Fruit fly (Drosophila melanogaster) whole organism, adult: ENCODE measurements around the gene CG33109.

Experiments used
- CG11617 ChIP-seq: fragments of 200-800 bp; sonication (Bioruptor generic); optimal IDR thresholded peaks from 2 replicates; lab custom pipeline; 2017; ENCODE audit warnings: mild to moderate bottlenecking, missing biosample characterization, missing genetic modification reagents, missing genetic modification characterization
- CG12768 ChIP-seq: fragments of 200-800 bp; sonication (Bioruptor generic); optimal IDR thresholded peaks from 2 replicates; lab custom pipeline; 2017; ENCODE audit warnings: missing biosample characterization, missing genetic modification characterization, mild to moderate bottlenecking, moderate library complexity, missing genetic modification reagents
- CG5204 ChIP-seq: fragments of 200-800 bp; sonication (Bioruptor generic); optimal IDR thresholded peaks from 2 replicates; lab custom pipeline; 2016; ENCODE audit warnings: missing biosample characterization, missing genetic modification characterization
- CG7101 ChIP-seq: fragments of 200-800 bp; sonication (Bioruptor generic); optimal IDR thresholded peaks from 2 replicates; lab custom pipeline; 2018; ENCODE audit warnings: missing biosample characterization, mild to moderate bottlenecking, missing genetic modification characterization, moderate library complexity
- Clk ChIP-seq: fragments of 200-800 bp; sonication (Bioruptor generic); optimal IDR thresholded peaks from 2 replicates; lab custom pipeline; 2017; ENCODE audit warnings: missing biosample characterization, missing genetic modification characterization
- Hr96 ChIP-seq: fragments of 200-800 bp; sonication (Bioruptor generic); optimal IDR thresholded peaks from 2 replicates; lab custom pipeline; 2016; ENCODE audit warnings: missing biosample characterization, missing genetic modification characterization
- Mnt ChIP-seq: fragments of 200-800 bp; sonication (Bioruptor generic); optimal IDR thresholded peaks from 2 replicates; lab custom pipeline; 2016; ENCODE audit warnings: missing biosample characterization, mild to moderate bottlenecking, missing genetic modification characterization
- bab1 ChIP-seq: fragments of 200-800 bp; sonication (Bioruptor generic); optimal IDR thresholded peaks from 3 replicates; lab custom pipeline; 2019; ENCODE audit warnings: missing biosample characterization, mild to moderate bottlenecking, missing genetic modification characterization, moderate library complexity
- cnc ChIP-seq, 2 experiments: fragments of >200 bp; optimal IDR thresholded peaks; 2 replicates each; lab custom pipeline; 2017
- kay ChIP-seq: fragments of 200-800 bp; sonication (Bioruptor generic); peaks from one replicate; lab custom pipeline; 2016; ENCODE audit warnings: missing biosample characterization, missing genetic modification characterization, borderline replicate concordance
- ovo ChIP-seq: fragments of 200-800 bp; sonication (Bioruptor generic); optimal IDR thresholded peaks from 2 replicates; lab custom pipeline; 2016; ENCODE audit warnings: missing biosample characterization, missing genetic modification characterization
- pad ChIP-seq: fragments of 200-800 bp; sonication (Bioruptor generic); optimal IDR thresholded peaks from 3 replicates; lab custom pipeline; 2017; ENCODE audit warnings: missing biosample characterization, missing genetic modification characterization, mild to moderate bottlenecking, moderate library complexity, missing genetic modification reagents
- tj ChIP-seq: fragments of 200-800 bp; sonication (Bioruptor generic); optimal IDR thresholded peaks from 3 replicates; lab custom pipeline; 2017; ENCODE audit warnings: missing biosample characterization, mild to moderate bottlenecking, missing genetic modification characterization, moderate library complexity
- toe ChIP-seq: fragments of 200-800 bp; sonication (Bioruptor generic); optimal IDR thresholded peaks from 2 replicates; lab custom pipeline; 2016; ENCODE audit warnings: missing biosample characterization, missing genetic modification characterization

dm6 chr3R:14221484-14221883 is at the start of gene CG33109:
- TF ChIP-seq tj (GFP tag; lab: Kevin White, UChicago) (no peak), CG7101 (tag; lab: Kevin White, UChicago) (no peak), cnc (optimal IDR thresholded peaks at IDR 0.05; lab: Kevin White, UChicago) (no peak), CG11617 (GFP tag; lab: Kevin White, UChicago) (no peak), pad (GFP tag; lab: Kevin White, UChicago) (no peak), Mnt (GFP tag; lab: Kevin White, UChicago) (no peak), CG12768 (GFP tag; lab: Kevin White, UChicago) (no peak), Clk (GFP tag; lab: Kevin White, UChicago) (no peak), ovo (GFP tag; lab: Kevin White, UChicago) (no peak), Hr96 (GFP tag; lab: Kevin White, UChicago) (no peak), kay (peak; percentile 24), bab1 (GFP tag; lab: Kevin White, UChicago) (no peak), CG5204 (GFP tag; lab: Kevin White, UChicago) (no peak), toe (GFP tag; lab: Kevin White, UChicago) (no peak)
